Worm (Caenorhabditis elegans): ENCODE results near the gene asp-6.

ce11 chrV:8226812-8227211 is 41.9 kb downstream of the asp-6 start, which contains the start of gene K07C11.10:
- no peak for TF ChIP-seq ZK546.5 (tag; optimal IDR thresholded peaks at IDR 0.05)
- TF ChIP-seq R02D3.7 (tag; optimal IDR thresholded peaks at IDR 0.05): no peak
- no peak for TF ChIP-seq aly-2 (tag; optimal IDR thresholded peaks at IDR 0.05)
- no peak for TF ChIP-seq nhr-129 (tag; optimal IDR thresholded peaks at IDR 0.05)
- no peak for TF ChIP-seq blmp-1 (tag; optimal IDR thresholded peaks at IDR 0.05; ENCODE audit: insufficient read depth)
- TF ChIP-seq lin-11 (tag; optimal IDR thresholded peaks at IDR 0.05): no peak
